Worm (Caenorhabditis elegans) whole organism, L2 larva: ENCODE results near the gene col-97.
A peak's percentile ranks its signal among the peaks of the same experiment; 100 is the strongest.

Experiments used
- C34F6.9 ChIP-seq: fragments of 150-350 bp; optimal IDR thresholded peaks from 2 replicates; lab custom pipeline; 2014; ENCODE audit warnings: missing biosample characterization, missing genetic modification characterization
- F13H6.1 ChIP-seq: sonication (generic microtip); optimal IDR thresholded peaks from 2 replicates; lab custom pipeline; 2016; ENCODE audit warnings: missing genetic modification characterization, missing compliant biosample characterization
- R02D3.7 ChIP-seq: fragments of 150-350 bp; optimal IDR thresholded peaks from 2 replicates; lab custom pipeline; 2014; ENCODE audit warnings: missing biosample characterization, missing genetic modification characterization
- ZK546.5 ChIP-seq: sonication (generic microtip); optimal IDR thresholded peaks from 2 replicates; lab custom pipeline; 2017; ENCODE audit warnings: missing biosample characterization, missing genetic modification characterization
- aly-2 ChIP-seq: fragments of 150-350 bp; optimal IDR thresholded peaks from 2 replicates; lab custom pipeline; 2014; ENCODE audit warnings: missing biosample characterization, missing genetic modification characterization
- ama-1 ChIP-seq: fragments of 150-350 bp; optimal IDR thresholded peaks from 2 replicates; lab custom pipeline; 2018; ENCODE audit warnings: inconsistent platforms
- blmp-1 ChIP-seq: sonication (generic microtip); optimal IDR thresholded peaks from 2 replicates; lab custom pipeline; 2017; ENCODE audit warnings: missing genetic modification characterization, mild to moderate bottlenecking, missing compliant biosample characterization, antibody characterized with exemption, moderate library complexity; ENCODE audit not compliant: insufficient read depth
- ceh-82 ChIP-seq: fragments of 150-350 bp; optimal IDR thresholded peaks from 2 replicates; lab custom pipeline; 2014; ENCODE audit warnings: missing biosample characterization, missing genetic modification characterization
- crh-2 ChIP-seq: sonication (generic microtip); optimal IDR thresholded peaks from 2 replicates; lab custom pipeline; 2017; ENCODE audit warnings: missing biosample characterization, missing genetic modification characterization
- dmd-4 ChIP-seq: sonication (generic microtip); optimal IDR thresholded peaks from 2 replicates; lab custom pipeline; 2017; ENCODE audit warnings: missing biosample characterization, missing genetic modification characterization
- egl-27 ChIP-seq: sonication (generic microtip); optimal IDR thresholded peaks from 3 replicates; lab custom pipeline; 2017; ENCODE audit warnings: missing biosample characterization, missing genetic modification reagents, missing genetic modification characterization
- elt-1 ChIP-seq: fragments of 150-350 bp; optimal IDR thresholded peaks from 2 replicates; lab custom pipeline; 2014; ENCODE audit warnings: missing biosample characterization, missing genetic modification characterization
- elt-3 ChIP-seq: sonication (generic microtip); optimal IDR thresholded peaks from 2 replicates; lab custom pipeline; 2017; ENCODE audit warnings: missing biosample characterization, missing genetic modification characterization
- fos-1 ChIP-seq: fragments of 150-350 bp; optimal IDR thresholded peaks from 2 replicates; lab custom pipeline; 2014; ENCODE audit warnings: missing biosample characterization, missing genetic modification characterization
- gmeb-1 ChIP-seq: fragments of 150-350 bp; optimal IDR thresholded peaks from 2 replicates; lab custom pipeline; 2014; ENCODE audit warnings: missing biosample characterization, missing genetic modification characterization
- lin-39 ChIP-seq: fragments of 150-350 bp; optimal IDR thresholded peaks from 2 replicates; lab custom pipeline; 2014; ENCODE audit warnings: missing biosample characterization, missing genetic modification reagents, missing genetic modification characterization
- lsy-2 ChIP-seq, 2 experiments: fragments of 150-350 bp in 1 of 2; sonication (generic microtip) in 1 of 2; optimal IDR thresholded peaks; 2 replicates each; lab custom pipeline; 2014 to 2017; ENCODE audit warnings: missing biosample characterization in 2 of 2, missing genetic modification characterization in 2 of 2
- mab-5 ChIP-seq: fragments of 150-350 bp; optimal IDR thresholded peaks from 2 replicates; lab custom pipeline; 2014; ENCODE audit warnings: missing biosample characterization, missing genetic modification characterization
- mbf-1 ChIP-seq: sonication (generic microtip); optimal IDR thresholded peaks from 2 replicates; lab custom pipeline; 2017; ENCODE audit warnings: missing biosample characterization, missing genetic modification characterization
- mdl-1 ChIP-seq, 2 experiments: fragments of 150-350 bp in 1 of 2; sonication (generic microtip) in 1 of 2; optimal IDR thresholded peaks; 2 replicates each; lab custom pipeline; 2017; ENCODE audit warnings: missing biosample characterization in 2 of 2, missing genetic modification characterization in 2 of 2
- nhr-129 ChIP-seq: fragments of 150-350 bp; optimal IDR thresholded peaks from 2 replicates; lab custom pipeline; 2014; ENCODE audit warnings: missing biosample characterization, missing genetic modification characterization
- nhr-21 ChIP-seq: fragments of 150-350 bp; optimal IDR thresholded peaks from 2 replicates; lab custom pipeline; 2014; ENCODE audit warnings: missing biosample characterization, missing genetic modification characterization
- nhr-23 ChIP-seq: fragments of 150-350 bp; optimal IDR thresholded peaks from 2 replicates; lab custom pipeline; 2014; ENCODE audit warnings: missing biosample characterization, missing genetic modification reagents, missing genetic modification characterization
- nhr-25 ChIP-seq: fragments of 150-350 bp; sonication (generic microtip); optimal IDR thresholded peaks from 3 replicates; lab custom pipeline; 2014; ENCODE audit warnings: missing biosample characterization, missing genetic modification characterization
- nhr-6 ChIP-seq: fragments of 150-350 bp; optimal IDR thresholded peaks from 2 replicates; lab custom pipeline; 2014; ENCODE audit warnings: missing biosample characterization, missing genetic modification characterization
- peb-1 ChIP-seq: fragments of 150-350 bp; optimal IDR thresholded peaks from 2 replicates; lab custom pipeline; 2014; ENCODE audit warnings: missing biosample characterization, missing genetic modification characterization
- skn-1 ChIP-seq: sonication (generic microtip); optimal IDR thresholded peaks from 2 replicates; lab custom pipeline; 2017; ENCODE audit warnings: missing biosample characterization, missing genetic modification characterization
- sma-9 ChIP-seq, 2 experiments: fragments of 150-350 bp in 1 of 2; sonication (generic microtip) in 1 of 2; optimal IDR thresholded peaks; 2 replicates each; lab custom pipeline; 2014 to 2016; ENCODE audit warnings: missing genetic modification characterization in 2 of 2, mild to moderate bottlenecking in 1 of 2, missing biosample characterization in 1 of 2, missing compliant biosample characterization in 1 of 2, missing genetic modification reagents in 1 of 2, moderate library complexity in 1 of 2
- snpc-4 ChIP-seq: fragments of 150-350 bp; optimal IDR thresholded peaks from 2 replicates; lab custom pipeline; 2014; ENCODE audit warnings: missing biosample characterization, missing genetic modification characterization
- zag-1 ChIP-seq: fragments of 150-350 bp; optimal IDR thresholded peaks from 2 replicates; lab custom pipeline; 2014; ENCODE audit warnings: missing biosample characterization, missing genetic modification characterization
- ztf-1 ChIP-seq: fragments of 200-800 bp; sonication (Bioruptor generic); conservative IDR thresholded peaks from 2 replicates; pipeline ENCODE4 v1.3.6; 2022; ENCODE audit warnings: missing genetic modification characterization, missing compliant biosample characterization

col-97 gene

DNA sequence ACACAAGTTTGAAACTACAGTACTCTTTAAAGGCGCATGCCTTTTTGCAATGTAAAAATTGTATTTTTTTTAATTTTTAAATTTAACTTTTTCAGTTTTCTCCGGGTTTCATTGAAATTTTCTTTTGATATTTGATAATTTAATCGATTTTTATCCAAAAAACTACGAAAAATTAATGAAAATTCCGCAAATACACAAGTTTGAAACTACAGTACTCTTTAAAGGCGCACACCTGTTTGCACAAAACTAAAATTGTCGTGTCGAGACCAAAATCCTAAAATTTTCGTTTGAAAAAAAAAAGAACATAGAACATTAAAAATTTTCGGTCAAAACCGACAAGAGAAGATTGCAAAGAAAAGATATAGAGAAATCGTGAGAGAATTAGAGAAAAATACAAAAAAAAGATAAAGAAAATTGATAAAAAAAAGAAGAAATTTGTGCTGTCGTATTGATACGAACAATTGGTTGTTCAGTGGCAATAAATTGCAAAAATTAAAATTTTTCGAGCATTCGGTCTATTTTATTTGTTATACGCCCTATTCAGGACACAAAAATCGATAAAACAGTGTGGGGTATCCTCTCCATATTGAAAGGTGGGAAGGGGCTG is 26.0 kb downstream of the col-97 start:
- TF ChIP-seq crh-2 (tag; lab: Kevin White, UChicago) (peak; percentile 40), C34F6.9 (peak; percentile 3), fos-1 (tag; lab: Kevin White, UChicago) (peak; percentile 83), nhr-21 (tag; lab: Kevin White, UChicago) (peak; percentile 3), gmeb-1 (peak; percentile 25), blmp-1 (tag; lab: Kevin White, UChicago) (no peak), sma-9 (GFP tag; optimal IDR thresholded peaks at IDR 0.05; lab: Kevin White, UChicago) (no peak), sma-9 (tag; optimal IDR thresholded peaks at IDR 0.05; lab: Kevin White, UChicago) (no peak), ZK546.5 (tag; lab: Kevin White, UChicago) (no peak), lsy-2 (tag; optimal IDR thresholded peaks at IDR 0.05; lab: Kevin White, UChicago) (peak in 1 of 2 experiments; percentile 12), R02D3.7 (no peak)

DNA sequence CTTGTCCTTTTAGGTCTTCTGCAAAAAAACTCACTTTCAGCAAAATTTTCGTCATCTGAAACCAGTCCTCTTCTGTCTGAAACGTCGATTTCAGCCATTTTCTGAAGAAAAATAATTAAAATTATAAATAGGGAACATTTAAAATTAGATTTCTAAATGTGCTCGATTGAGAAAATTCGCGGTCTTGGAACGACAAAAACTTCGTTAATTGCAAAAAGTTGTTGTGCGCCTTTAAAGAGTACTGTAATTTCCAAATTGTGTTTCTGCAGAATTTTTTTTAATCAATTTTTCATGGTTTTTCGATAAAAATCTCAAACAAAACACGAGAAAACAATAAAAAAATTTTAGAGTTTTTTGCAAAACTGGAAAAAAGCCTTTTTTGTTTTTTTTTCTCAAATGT is 26.6 kb downstream of the col-97 start, which contains the start of gene ttm-1:
Gene ttm-1 (minus strand): TSS at position 101 of the 400 bp plus-strand sequence.
- no peak for TF ChIP-seq sma-9 (GFP tag; optimal IDR thresholded peaks at IDR 0.05; lab: Kevin White, UChicago)
- no peak for TF ChIP-seq sma-9 (tag; optimal IDR thresholded peaks at IDR 0.05; lab: Kevin White, UChicago)

DNA sequence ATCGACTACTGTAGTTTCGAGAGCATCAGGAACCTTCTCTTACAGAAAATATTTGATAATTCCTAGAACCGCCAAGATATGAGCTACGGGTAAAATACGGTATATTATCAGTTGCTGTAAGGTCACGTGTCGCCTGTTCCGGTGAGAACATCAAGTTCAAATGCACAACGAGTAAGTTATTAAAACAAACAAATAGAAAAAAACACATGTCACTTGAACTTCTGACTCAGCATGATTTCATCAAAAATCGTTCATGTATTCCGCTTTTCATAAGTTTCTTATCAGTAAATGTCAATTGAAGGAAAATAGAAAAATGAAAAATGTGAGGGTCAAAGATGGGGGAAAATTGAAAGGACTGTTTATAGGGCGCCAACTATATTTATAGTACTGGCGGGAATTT is 32.8 kb downstream of the col-97 start:
- TF ChIP-seq fos-1 (tag; lab: Kevin White, UChicago): peak; percentile 69
- TF ChIP-seq mab-5: no peak

DNA sequence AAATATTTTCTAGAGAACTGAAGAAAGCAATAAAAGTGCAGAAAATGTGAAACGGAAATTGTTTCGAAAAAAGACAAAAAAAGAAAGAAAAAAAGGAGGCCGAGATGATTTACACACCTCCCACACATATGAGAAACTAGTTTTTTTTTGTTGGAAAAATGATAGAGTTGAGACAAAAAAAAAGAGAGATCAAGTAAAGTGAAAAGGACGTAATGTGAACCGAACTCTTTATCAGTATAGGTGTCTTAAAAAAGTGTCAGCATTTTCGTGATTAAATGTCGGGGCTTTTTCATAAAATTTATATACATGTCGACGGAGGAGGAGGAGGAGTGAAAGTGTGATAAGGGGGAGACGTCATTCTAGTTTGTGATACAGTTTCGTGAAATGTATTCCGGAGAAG is 34.2 kb downstream of the col-97 start:
- TF ChIP-seq crh-2 (tag; lab: Kevin White, UChicago) (peak; percentile 35), gmeb-1 (peak; percentile 33), lin-39 (tag; lab: Kevin White, UChicago) (no peak), fos-1 (tag; lab: Kevin White, UChicago) (peak; percentile 85), blmp-1 (tag; lab: Kevin White, UChicago) (peak; percentile 11), sma-9 (GFP tag; optimal IDR thresholded peaks at IDR 0.05; lab: Kevin White, UChicago) (peak; percentile 28), sma-9 (tag; optimal IDR thresholded peaks at IDR 0.05; lab: Kevin White, UChicago) (no peak), peb-1 (tag; lab: Kevin White, UChicago) (no peak)
- TF ChIP-seq, all 48 proteins: peak for 5

DNA sequence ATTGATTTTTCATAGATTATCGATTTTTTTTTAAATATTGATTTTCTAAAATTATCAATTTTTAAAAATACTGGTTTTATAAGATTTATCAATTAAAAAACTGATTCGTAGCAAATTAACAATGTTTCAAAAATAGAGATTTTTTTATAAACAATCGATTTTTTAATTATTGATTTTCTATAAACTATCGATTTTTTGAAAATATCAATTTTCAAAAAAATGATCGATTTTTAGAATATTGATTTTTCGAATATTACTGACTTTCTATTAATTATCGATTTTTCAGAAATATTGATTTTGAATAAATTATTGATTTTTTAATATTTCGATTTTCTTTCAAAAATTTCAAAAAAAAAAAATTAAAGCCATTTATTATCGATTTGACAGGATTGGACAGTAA is 40.9 kb downstream of the col-97 start:
- TF ChIP-seq egl-27 (tag; lab: Kevin White, UChicago) (no peak), nhr-129 (tag; lab: Kevin White, UChicago) (no peak), F13H6.1 (tag; lab: Kevin White, UChicago) (no peak)

DNA sequence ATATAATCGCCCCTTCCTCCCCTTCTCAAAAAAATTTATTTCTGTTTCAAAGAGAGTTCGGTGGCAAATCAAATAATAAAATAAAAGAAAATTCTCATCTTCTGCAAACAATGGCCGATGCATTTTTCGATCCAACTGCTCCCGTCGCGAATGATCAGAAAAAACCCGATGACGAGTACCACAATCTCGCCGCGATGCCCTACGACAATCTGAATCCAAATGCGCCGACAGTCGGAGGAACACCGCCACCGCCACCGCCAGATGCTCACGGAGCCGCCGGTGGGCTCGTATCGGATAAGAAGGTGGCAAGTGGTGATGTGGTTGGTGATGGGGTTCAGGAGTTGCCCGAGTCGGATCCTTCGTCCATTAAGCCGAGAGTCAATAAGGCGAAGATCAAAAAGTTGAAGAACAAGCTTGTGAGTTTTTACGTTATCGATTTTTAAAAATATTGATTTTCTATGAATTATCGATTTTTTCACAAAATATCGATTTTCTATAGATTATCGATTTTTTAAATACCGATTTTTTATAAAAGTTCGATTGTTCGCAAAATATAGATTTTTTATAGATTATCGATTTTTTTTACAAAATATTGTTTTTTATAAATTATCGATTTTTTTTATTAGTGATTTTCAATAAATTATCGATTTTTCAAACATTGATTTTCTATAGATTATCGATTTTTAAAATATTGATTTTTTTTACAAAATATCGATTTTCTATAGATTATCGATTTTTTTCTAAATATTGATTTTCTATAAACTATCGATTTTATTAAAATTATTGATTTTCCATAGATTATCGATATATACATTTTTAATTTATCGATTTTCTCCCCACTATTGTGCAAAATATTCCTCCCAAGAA is 41.9 kb downstream of the col-97 start, which contains the start of gene Y39E4A.1:
Gene Y39E4A.1 (plus strand): TSS at position 51 of the 867 bp plus-strand sequence.
- TF ChIP-seq elt-3: no peak
- TF ChIP-seq nhr-129 (tag; lab: Kevin White, UChicago): no peak
- no peak for TF ChIP-seq fos-1 (tag; lab: Kevin White, UChicago)
- TF ChIP-seq mab-5: no peak
- no peak for TF ChIP-seq peb-1 (tag; lab: Kevin White, UChicago)
- no peak for TF ChIP-seq ztf-1 (GFP tag; lab: Robert Waterston, UW)
- TF ChIP-seq aly-2 (tag; lab: Kevin White, UChicago): no peak
- TF ChIP-seq dmd-4: no peak
- no peak for TF ChIP-seq gmeb-1
- TF ChIP-seq ama-1 (lab: Kevin White, UChicago): no peak
- TF ChIP-seq zag-1 (tag; lab: Kevin White, UChicago): no peak
- TF ChIP-seq nhr-23 (tag; lab: Kevin White, UChicago): no peak
- TF ChIP-seq skn-1 (tag; lab: Kevin White, UChicago): no peak
- no peak for TF ChIP-seq blmp-1 (tag; lab: Kevin White, UChicago)
- TF ChIP-seq mdl-1 (tag; optimal IDR thresholded peaks at IDR 0.05; lab: Kevin White, UChicago): no peak

DNA sequence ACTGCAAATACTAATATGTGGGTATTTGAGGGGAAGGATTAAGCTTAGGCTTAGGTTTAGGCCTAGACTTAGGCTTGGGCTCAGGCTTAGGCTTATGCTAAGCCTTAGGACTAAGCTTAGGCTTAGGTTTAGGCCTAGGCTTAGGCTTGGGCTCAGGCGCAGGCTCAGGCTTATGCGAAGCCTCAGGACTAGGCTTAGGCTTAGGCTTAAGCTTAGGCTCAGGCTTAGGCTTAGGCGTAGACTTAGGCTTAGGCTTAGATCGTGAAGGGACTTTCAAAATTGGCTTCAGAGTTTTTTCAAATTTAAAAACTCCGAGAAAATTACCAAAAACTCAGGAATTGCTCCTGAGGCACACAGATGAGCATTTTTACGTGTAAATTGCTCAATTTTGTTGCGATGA is 48.4 kb downstream of the col-97 start:
- TF ChIP-seq crh-2 (tag; lab: Kevin White, UChicago) (no peak), nhr-25 (tag; lab: Kevin White, UChicago) (no peak), nhr-23 (tag; lab: Kevin White, UChicago) (no peak), elt-1 (tag; lab: Kevin White, UChicago) (no peak), ceh-82 (no peak), mdl-1 (tag; optimal IDR thresholded peaks at IDR 0.05; lab: Kevin White, UChicago) (no peak), skn-1 (tag; lab: Kevin White, UChicago) (no peak), snpc-4 (tag; lab: Kevin White, UChicago) (no peak), nhr-6 (no peak), C34F6.9 (no peak), mbf-1 (tag; lab: Kevin White, UChicago) (no peak)
- TF ChIP-seq, all 48 proteins: peak for 0
